Worm (Caenorhabditis elegans): ENCODE data around the gene dsh-1.
A peak's percentile ranks its signal among the peaks of the same experiment; 100 is the strongest.

dsh-1 gene

DNA sequence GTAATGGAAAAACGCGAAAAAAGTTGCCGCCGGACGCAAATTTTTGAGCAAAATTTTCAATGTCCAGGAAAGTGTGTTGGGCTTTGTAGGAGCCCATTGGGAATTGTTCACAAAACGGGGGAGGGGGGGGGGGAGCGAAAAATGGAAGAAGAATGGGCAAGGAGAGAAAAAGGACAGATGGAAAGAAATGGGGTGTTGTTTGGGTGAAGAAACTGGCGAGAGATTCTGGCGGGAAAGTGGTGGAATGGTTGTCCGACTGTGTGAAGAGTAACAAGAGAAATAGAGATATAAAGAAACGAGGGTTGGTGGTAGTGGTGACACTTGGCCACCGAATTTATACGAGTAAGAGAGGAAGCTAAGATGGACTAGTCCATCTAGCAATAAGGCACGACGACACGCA, 1.1 kb upstream of the dsh-1 start:
- TF ChIP-seq blmp-1 (tag; optimal IDR thresholded peaks at IDR 0.05) (no peak), nhr-76 (tag; optimal IDR thresholded peaks at IDR 0.05) (no peak), hlh-1 (tag; optimal IDR thresholded peaks at IDR 0.05) (peak; percentile 59), nhr-2 (tag; optimal IDR thresholded peaks at IDR 0.05) (no peak), flh-1 (GFP tag; optimal IDR thresholded peaks at IDR 0.05) (no peak), nhr-12 (tag; optimal IDR thresholded peaks at IDR 0.05) (no peak), drap-1 (GFP tag; optimal IDR thresholded peaks at IDR 0.05) (no peak), nhr-28 (tag; optimal IDR thresholded peaks at IDR 0.05) (no peak), lsy-2 (tag; optimal IDR thresholded peaks at IDR 0.05) (no peak), cnd-1 (tag; optimal IDR thresholded peaks at IDR 0.05) (peak; percentile 75), zip-8 (tag; optimal IDR thresholded peaks at IDR 0.05) (no peak), M03D4.4 (tag; optimal IDR thresholded peaks at IDR 0.05) (peak; percentile 23), nhr-237 (tag; optimal IDR thresholded peaks at IDR 0.05) (no peak), lin-13 (tag; optimal IDR thresholded peaks at IDR 0.05) (no peak), sptf-1 (tag; optimal IDR thresholded peaks at IDR 0.05) (peak; percentile 47), unc-120 (tag; optimal IDR thresholded peaks at IDR 0.05; ENCODE audit: poor library complexity, severe bottlenecking) (no peak), ceh-39 (tag; optimal IDR thresholded peaks at IDR 0.05) (no peak), elt-1 (tag; optimal IDR thresholded peaks at IDR 0.05; ENCODE audit: borderline replicate concordance, insufficient read depth) (no peak), pha-4 (tag; optimal IDR thresholded peaks at IDR 0.05) (no peak), ceh-83 (GFP tag; optimal IDR thresholded peaks at IDR 0.05) (no peak), mab-5 (tag; optimal IDR thresholded peaks at IDR 0.05) (no peak), ceh-43 (GFP tag; optimal IDR thresholded peaks at IDR 0.05) (no peak), tbx-8 (GFP tag; optimal IDR thresholded peaks at IDR 0.05) (no peak), bed-3 (GFP tag; optimal IDR thresholded peaks at IDR 0.05) (no peak), sem-2 (GFP tag; optimal IDR thresholded peaks at IDR 0.05) (no peak), ham-2 (GFP tag; optimal IDR thresholded peaks at IDR 0.05) (peak; percentile 25), lin-32 (GFP tag; optimal IDR thresholded peaks at IDR 0.05) (peak; percentile 11), mep-1 (tag; optimal IDR thresholded peaks at IDR 0.05) (peak; percentile 31), unc-62 (GFP tag; optimal IDR thresholded peaks at IDR 0.05) (peak; percentile 35), ztf-11 (tag; optimal IDR thresholded peaks at IDR 0.05) (no peak), unc-39 (tag; optimal IDR thresholded peaks at IDR 0.05) (no peak), snpc-4 (tag; optimal IDR thresholded peaks at IDR 0.05) (no peak), mls-2 (tag; optimal IDR thresholded peaks at IDR 0.05) (peak; percentile 43), elt-3 (tag; optimal IDR thresholded peaks at IDR 0.05) (no peak), ces-1 (GFP tag; optimal IDR thresholded peaks at IDR 0.05) (peak; percentile 34)

ce11 chrII:5222830-5223229, 2.4 kb downstream of the dsh-1 start:
- peak; percentile 71 for TF ChIP-seq unc-62 (GFP tag; optimal IDR thresholded peaks at IDR 0.05)
- TF ChIP-seq unc-120 (tag; optimal IDR thresholded peaks at IDR 0.05; ENCODE audit: poor library complexity, severe bottlenecking), result peak; percentile 42
- no peak for TF ChIP-seq M03D4.4 (tag; optimal IDR thresholded peaks at IDR 0.05)
- peak; percentile 37 for TF ChIP-seq mab-5 (tag; optimal IDR thresholded peaks at IDR 0.05)
- no peak for TF ChIP-seq flh-1 (GFP tag; optimal IDR thresholded peaks at IDR 0.05)
- TF ChIP-seq unc-39 (tag; optimal IDR thresholded peaks at IDR 0.05), result no peak
- no peak for TF ChIP-seq blmp-1 (tag; optimal IDR thresholded peaks at IDR 0.05)
- no peak for TF ChIP-seq ceh-83 (GFP tag; optimal IDR thresholded peaks at IDR 0.05)
- no peak for TF ChIP-seq ceh-39 (tag; optimal IDR thresholded peaks at IDR 0.05)
- no peak for TF ChIP-seq nhr-28 (tag; optimal IDR thresholded peaks at IDR 0.05)
- TF ChIP-seq hlh-1 (tag; optimal IDR thresholded peaks at IDR 0.05), result peak; percentile 86

DNA sequence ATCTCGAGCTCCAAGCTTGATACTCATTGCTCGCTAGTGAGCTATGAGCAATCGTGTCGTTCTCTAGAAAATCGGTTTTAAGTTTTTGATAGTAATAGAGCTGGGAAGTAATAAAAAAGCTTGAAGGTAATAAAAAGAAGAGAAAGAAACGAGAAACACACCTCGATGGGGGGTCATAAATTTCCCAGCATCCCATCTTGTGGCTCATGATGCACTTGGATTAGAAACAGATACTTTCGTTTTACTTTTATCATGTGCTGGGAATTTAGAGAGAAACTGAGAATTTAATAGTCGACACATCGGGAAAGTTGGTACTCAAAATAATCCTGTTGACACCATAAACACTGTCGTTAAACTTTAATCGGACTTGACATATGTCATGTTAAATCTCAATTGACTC, 4.5 kb downstream of the dsh-1 start:
- TF ChIP-seq ces-1 (GFP tag; optimal IDR thresholded peaks at IDR 0.05) (no peak), M03D4.4 (tag; optimal IDR thresholded peaks at IDR 0.05) (no peak), snpc-4 (tag; optimal IDR thresholded peaks at IDR 0.05) (no peak), nhr-2 (tag; optimal IDR thresholded peaks at IDR 0.05) (no peak), flh-1 (GFP tag; optimal IDR thresholded peaks at IDR 0.05) (no peak), drap-1 (GFP tag; optimal IDR thresholded peaks at IDR 0.05) (no peak), mls-2 (tag; optimal IDR thresholded peaks at IDR 0.05) (no peak), ceh-39 (tag; optimal IDR thresholded peaks at IDR 0.05) (no peak), hlh-1 (tag; optimal IDR thresholded peaks at IDR 0.05) (no peak), nhr-12 (tag; optimal IDR thresholded peaks at IDR 0.05) (no peak), nhr-237 (tag; optimal IDR thresholded peaks at IDR 0.05) (no peak), ztf-11 (tag; optimal IDR thresholded peaks at IDR 0.05) (no peak), nhr-28 (tag; optimal IDR thresholded peaks at IDR 0.05) (no peak), lsy-2 (tag; optimal IDR thresholded peaks at IDR 0.05) (no peak), mab-5 (tag; optimal IDR thresholded peaks at IDR 0.05) (no peak), bed-3 (GFP tag; optimal IDR thresholded peaks at IDR 0.05) (no peak)
